Worm (Caenorhabditis elegans): ENCODE results near the gene nlp-56.
A peak's percentile ranks its signal among the peaks of the same experiment; 100 is the strongest.

The nlp-56 gene

DNA sequence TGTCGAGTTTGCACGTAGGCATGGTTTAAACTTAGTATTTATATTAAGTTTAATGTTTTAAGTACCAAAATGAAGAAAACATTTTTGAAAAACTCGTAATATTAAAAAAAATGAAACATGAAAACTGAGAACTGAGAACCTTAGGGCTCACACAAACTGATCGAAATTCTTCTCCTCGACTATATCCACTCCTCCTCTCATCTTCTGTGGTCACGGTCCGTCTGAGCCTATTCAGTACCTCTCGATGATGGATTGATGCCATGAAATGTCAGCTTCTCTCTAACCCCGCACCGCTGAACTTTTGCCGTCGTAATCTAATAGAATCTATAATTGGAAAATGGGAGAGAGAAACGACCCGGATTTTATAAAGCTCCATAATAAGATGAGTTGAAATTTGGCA lies at the start of gene nlp-56:
Gene nlp-56 (minus strand): TSS at position 257 of the 400 bp plus-strand sequence.
- TF ChIP-seq dao-5 (tag; optimal IDR thresholded peaks at IDR 0.05) (no peak), W03F9.2 (tag; optimal IDR thresholded peaks at IDR 0.05) (no peak), him-1 (tag; optimal IDR thresholded peaks at IDR 0.05) (no peak)

DNA sequence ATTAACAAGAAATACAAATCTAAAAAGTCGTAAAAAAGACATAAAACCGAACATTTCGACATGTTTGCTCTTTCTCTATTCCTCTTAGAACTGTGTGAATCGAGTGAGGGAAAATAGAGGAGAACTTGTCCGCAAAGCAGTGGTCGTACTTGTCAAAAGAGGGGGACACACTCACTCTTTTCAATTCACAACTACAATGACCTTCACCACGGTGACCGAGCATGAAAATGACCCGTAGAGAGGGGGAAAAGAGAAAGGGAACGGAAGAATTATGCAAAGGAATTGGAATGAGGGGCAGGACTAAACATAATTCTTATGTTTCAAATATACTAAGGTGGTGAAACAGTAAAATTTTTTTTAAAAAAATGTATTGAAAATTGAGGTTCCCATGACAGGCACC lies 49.0 kb upstream of the nlp-56 start:
- TF ChIP-seq W03F9.2 (tag; optimal IDR thresholded peaks at IDR 0.05) (no peak), dao-5 (tag; optimal IDR thresholded peaks at IDR 0.05) (no peak), him-1 (tag; optimal IDR thresholded peaks at IDR 0.05) (no peak)

DNA sequence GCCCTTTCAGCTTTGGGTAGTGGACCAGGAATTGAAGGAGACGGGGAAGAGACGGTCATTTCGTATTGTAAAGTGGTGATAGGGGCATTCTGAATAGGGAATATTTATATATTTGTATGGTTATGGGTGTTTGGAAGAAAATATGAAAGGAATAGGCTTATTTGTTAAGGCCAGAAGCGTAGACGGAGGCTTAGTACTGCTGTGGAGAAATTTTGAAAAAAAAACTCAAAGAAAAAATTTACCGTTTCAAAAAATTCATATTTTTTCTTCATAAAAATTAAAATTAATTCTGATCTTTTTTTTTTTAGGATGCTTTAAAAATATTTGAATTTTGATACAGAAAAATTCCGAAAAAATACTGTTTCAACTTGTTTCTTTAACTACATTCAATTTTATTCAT lies 44.5 kb upstream of the nlp-56 start, which contains the start of gene hhat-2:
Gene hhat-2 (minus strand): TSS at position 101 of the 400 bp plus-strand sequence.
- TF ChIP-seq W03F9.2 (tag; optimal IDR thresholded peaks at IDR 0.05) (no peak), him-1 (tag; optimal IDR thresholded peaks at IDR 0.05) (no peak), dao-5 (tag; optimal IDR thresholded peaks at IDR 0.05) (no peak)

ce11 chrIV:14828218-14828617 lies 43.7 kb upstream of the nlp-56 start:
- TF ChIP-seq W03F9.2 (tag; optimal IDR thresholded peaks at IDR 0.05) (no peak), him-1 (tag; optimal IDR thresholded peaks at IDR 0.05) (no peak), dao-5 (tag; optimal IDR thresholded peaks at IDR 0.05) (no peak)

- TF ChIP-seq W03F9.2 (tag; optimal IDR thresholded peaks at IDR 0.05) (no peak), dao-5 (tag; optimal IDR thresholded peaks at IDR 0.05) (no peak), him-1 (tag; optimal IDR thresholded peaks at IDR 0.05) (no peak)
Measured at ce11 chrIV:14826151-14826757, 41.7 kb upstream of the nlp-56 start.

ce11 chrIV:14825379-14825778 lies 40.8 kb upstream of the nlp-56 start, which contains the start of gene rps-18:
Gene rps-18 (plus strand): TSS chrIV:14825679.
- no peak for TF ChIP-seq W03F9.2 (tag; optimal IDR thresholded peaks at IDR 0.05)
- TF ChIP-seq him-1 (tag; optimal IDR thresholded peaks at IDR 0.05) = no peak
- no peak for TF ChIP-seq dao-5 (tag; optimal IDR thresholded peaks at IDR 0.05)

DNA sequence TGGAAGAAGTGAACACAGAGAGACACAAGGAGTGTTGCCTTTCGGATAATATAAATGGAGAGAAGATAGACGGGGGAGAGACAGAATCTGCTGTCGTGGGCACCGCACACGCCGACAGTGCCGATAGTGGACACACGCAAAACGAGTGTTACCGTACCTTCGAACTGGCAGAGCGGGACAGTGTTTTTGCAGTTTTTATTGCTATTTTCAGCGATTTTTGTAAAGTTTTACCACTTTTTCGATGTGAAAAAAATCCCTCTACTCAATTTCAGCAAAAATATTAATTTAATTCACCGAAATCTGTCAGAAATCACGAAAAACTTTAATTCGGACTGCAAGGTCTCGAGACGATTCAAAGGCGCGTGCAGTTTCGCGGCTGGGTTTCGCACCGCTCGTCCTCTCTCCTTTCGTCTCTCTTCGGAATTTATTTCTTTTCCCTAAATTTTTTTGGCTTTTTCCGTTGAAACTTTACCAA lies 40.4 kb upstream of the nlp-56 start, which contains the start of gene sec-61.A:
Gene sec-61.A (minus strand): TSS at position 387 of the 475 bp plus-strand sequence.
- no peak for TF ChIP-seq dao-5 (tag; optimal IDR thresholded peaks at IDR 0.05)
- peak; percentile 32 for TF ChIP-seq him-1 (tag; optimal IDR thresholded peaks at IDR 0.05)
- TF ChIP-seq W03F9.2 (tag; optimal IDR thresholded peaks at IDR 0.05) = peak; percentile 42

ce11 chrIV:14824201-14824600 lies 39.7 kb upstream of the nlp-56 start:
- TF ChIP-seq W03F9.2 (tag; optimal IDR thresholded peaks at IDR 0.05) (no peak), him-1 (tag; optimal IDR thresholded peaks at IDR 0.05) (no peak), dao-5 (tag; optimal IDR thresholded peaks at IDR 0.05) (no peak)

- TF ChIP-seq him-1 (tag; optimal IDR thresholded peaks at IDR 0.05) (no peak), dao-5 (tag; optimal IDR thresholded peaks at IDR 0.05) (peak; percentile 35)
Measured at ce11 chrIV:14822267-14822666, 37.7 kb upstream of the nlp-56 start.

DNA sequence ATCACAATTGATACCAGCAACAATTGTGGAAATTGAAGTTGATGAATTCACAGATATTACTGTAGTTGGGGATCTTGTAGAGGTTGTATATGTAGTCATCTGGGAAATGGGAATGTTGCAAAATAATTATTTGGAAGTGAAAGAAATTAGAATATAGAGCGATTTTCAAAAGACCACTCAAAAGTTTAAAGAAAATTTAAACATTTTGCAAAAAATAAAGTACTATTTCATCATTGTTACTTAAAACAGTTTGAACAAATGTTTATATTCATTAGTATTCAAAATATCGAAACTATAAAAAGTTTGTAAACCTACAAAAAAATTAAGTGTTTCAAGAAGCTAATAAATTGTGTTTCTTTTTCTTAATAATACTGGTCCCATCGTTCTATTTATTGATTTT lies 31.8 kb upstream of the nlp-56 start, which contains the start of gene Y57G11C.46:
Gene Y57G11C.46 (minus strand): TSS at position 101 of the 400 bp plus-strand sequence.
- TF ChIP-seq dao-5 (tag; optimal IDR thresholded peaks at IDR 0.05) = no peak
- TF ChIP-seq W03F9.2 (tag; optimal IDR thresholded peaks at IDR 0.05) = no peak
- no peak for TF ChIP-seq him-1 (tag; optimal IDR thresholded peaks at IDR 0.05)

ce11 chrIV:14806903-14807302 lies 22.4 kb upstream of the nlp-56 start, which contains the start of gene oig-5:
Gene oig-5 (plus strand): TSS chrIV:14807203.
- TF ChIP-seq him-1 (tag; optimal IDR thresholded peaks at IDR 0.05) (no peak), W03F9.2 (tag; optimal IDR thresholded peaks at IDR 0.05) (no peak), dao-5 (tag; optimal IDR thresholded peaks at IDR 0.05) (no peak)

DNA sequence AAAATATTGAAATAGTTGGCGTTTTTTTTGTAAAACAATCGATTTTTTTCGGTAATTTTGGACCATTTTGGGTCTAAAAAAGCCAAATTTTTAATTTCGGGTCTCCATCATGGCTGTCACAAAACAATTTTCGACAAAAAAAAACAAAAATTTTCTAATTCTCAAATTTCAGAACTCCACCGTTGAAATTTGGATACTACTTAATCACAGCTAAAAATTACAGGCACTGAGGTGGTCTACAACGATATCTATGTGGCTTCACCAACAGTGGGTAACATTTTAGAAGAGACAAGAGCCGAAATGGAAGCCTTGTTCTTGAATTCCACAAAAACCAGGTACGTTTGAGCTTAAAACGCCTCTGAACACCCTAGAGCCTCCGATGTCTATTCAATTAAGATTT lies 17.8 kb upstream of the nlp-56 start, which contains the start of gene Y57G11C.1142:
Gene Y57G11C.1142 (plus strand): TSS at position 301 of the 400 bp plus-strand sequence.
- TF ChIP-seq dao-5 (tag; optimal IDR thresholded peaks at IDR 0.05) (no peak), him-1 (tag; optimal IDR thresholded peaks at IDR 0.05) (no peak), W03F9.2 (tag; optimal IDR thresholded peaks at IDR 0.05) (no peak)

- TF ChIP-seq him-1 (tag; optimal IDR thresholded peaks at IDR 0.05) (no peak), W03F9.2 (tag; optimal IDR thresholded peaks at IDR 0.05) (no peak), dao-5 (tag; optimal IDR thresholded peaks at IDR 0.05) (no peak)
Measured at ce11 chrIV:14800931-14801330, 16.4 kb upstream of the nlp-56 start.

ce11 chrIV:14799186-14799585 lies 14.6 kb upstream of the nlp-56 start, which contains the start of gene Y57G11C.14:
Gene Y57G11C.14 (plus strand): TSS chrIV:14799311.
- no peak for TF ChIP-seq dao-5 (tag; optimal IDR thresholded peaks at IDR 0.05)
- TF ChIP-seq him-1 (tag; optimal IDR thresholded peaks at IDR 0.05) = no peak
- no peak for TF ChIP-seq W03F9.2 (tag; optimal IDR thresholded peaks at IDR 0.05)
